Worm (Caenorhabditis elegans) whole organism, L2 larva: ENCODE data around the gene T19H12.2.

ENCODE experiments used
- aly-2 ChIP-seq: fragments of 150-350 bp; optimal IDR thresholded peaks from 2 replicates; lab custom pipeline; 2014; ENCODE audit warnings: missing biosample characterization, missing genetic modification characterization
- elt-1 ChIP-seq: fragments of 150-350 bp; optimal IDR thresholded peaks from 2 replicates; lab custom pipeline; 2014; ENCODE audit warnings: missing biosample characterization, missing genetic modification characterization
- lin-13 ChIP-seq: fragments of 150-350 bp; optimal IDR thresholded peaks from 2 replicates; lab custom pipeline; 2014; ENCODE audit warnings: missing biosample characterization, missing genetic modification reagents, missing genetic modification characterization
- nhr-25 ChIP-seq: fragments of 150-350 bp; sonication (generic microtip); optimal IDR thresholded peaks from 3 replicates; lab custom pipeline; 2014; ENCODE audit warnings: missing biosample characterization, missing genetic modification characterization

DNA sequence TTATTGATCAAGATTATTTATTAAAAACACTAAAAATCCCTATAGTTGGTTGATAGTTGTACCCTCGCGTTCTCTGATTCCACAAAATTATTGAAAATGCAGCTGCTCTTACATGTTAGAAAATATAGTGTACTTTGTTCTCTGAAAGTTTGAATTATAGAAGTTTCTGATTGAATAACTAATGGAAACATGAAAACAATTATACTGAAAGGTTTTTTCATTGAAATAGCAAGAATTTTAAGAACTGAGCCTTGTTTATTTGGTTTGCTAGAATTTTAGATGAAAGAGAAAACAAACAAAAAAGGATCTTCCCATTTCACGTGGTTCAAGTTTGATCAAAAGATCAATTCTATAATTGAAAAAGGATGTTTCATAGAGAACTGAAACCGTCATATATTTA is 22.7 kb upstream of the T19H12.2 start:
- TF ChIP-seq nhr-25: no peak
- no peak for TF ChIP-seq lin-13 (GFP tag; lab: Kevin White, UChicago)
- TF ChIP-seq elt-1 (tag; lab: Kevin White, UChicago): no peak
- no peak for TF ChIP-seq aly-2 (tag; lab: Kevin White, UChicago)
